Worm (Caenorhabditis elegans): ENCODE data around the gene tag-18.

Gene tag-18

DNA sequence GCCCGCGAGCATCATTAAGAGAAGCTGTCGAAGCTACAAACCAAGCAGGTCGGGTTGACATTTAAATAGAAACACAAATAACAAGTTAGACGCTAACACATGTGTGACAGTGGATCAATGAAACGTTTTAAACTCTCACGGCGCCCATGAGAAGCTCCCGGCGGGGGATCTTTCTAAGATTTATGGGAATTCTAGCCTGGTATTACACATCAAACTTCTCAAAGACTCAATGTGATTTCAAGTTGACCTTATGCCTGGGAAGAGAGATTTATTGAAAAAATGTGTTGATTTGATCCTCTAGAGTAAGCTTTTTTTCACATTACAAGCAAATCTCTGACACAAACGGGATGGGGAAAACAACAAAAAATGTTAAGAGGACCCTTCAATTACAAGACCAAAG, 24.1 kb downstream of the tag-18 start (continued):
- no peak for TF ChIP-seq hlh-17 (GFP tag; optimal IDR thresholded peaks at IDR 0.05; ENCODE audit: borderline replicate concordance)
- no peak for TF ChIP-seq unc-130 (tag; optimal IDR thresholded peaks at IDR 0.05)
- TF ChIP-seq vab-15 (tag; optimal IDR thresholded peaks at IDR 0.05), result no peak

DNA sequence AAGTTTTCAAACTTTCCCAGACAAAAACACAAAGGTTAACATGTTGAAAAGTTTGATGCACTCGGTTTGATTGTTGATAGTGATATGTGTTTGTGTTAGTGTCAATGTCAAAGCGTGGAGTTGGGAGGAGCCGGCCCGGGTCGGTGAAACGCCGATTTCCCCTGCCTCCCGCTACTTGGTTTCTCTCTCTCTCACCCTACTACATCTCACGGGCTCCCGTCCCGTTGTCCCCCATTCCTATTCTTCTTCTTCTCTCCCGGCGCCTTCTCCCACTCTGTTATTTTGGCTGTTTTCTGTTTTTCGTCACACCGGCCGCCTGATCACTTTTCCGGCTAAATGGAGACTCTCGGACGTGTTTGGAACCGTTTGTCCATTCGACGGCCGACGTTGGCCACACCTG, 27.5 kb downstream of the tag-18 start:
- TF ChIP-seq ceh-88 (GFP tag; IDR thresholded peaks at IDR 0.05) (no peak), lin-14 (GFP tag; optimal IDR thresholded peaks at IDR 0.05) (peak; percentile 37), nhr-47 (tag; optimal IDR thresholded peaks at IDR 0.05) (no peak), irx-1 (tag; optimal IDR thresholded peaks at IDR 0.05) (no peak), nhr-11 (tag; optimal IDR thresholded peaks at IDR 0.05) (no peak), egl-13 (tag; optimal IDR thresholded peaks at IDR 0.05) (no peak), fkh-4 (tag; optimal IDR thresholded peaks at IDR 0.05; ENCODE audit: borderline replicate concordance) (no peak), nhr-12 (tag; optimal IDR thresholded peaks at IDR 0.05) (no peak), nhr-71 (tag; optimal IDR thresholded peaks at IDR 0.05) (peak; percentile 61), fkh-8 (tag; optimal IDR thresholded peaks at IDR 0.05) (no peak), xbp-1 (tag; optimal IDR thresholded peaks at IDR 0.05) (no peak), rnt-1 (tag; optimal IDR thresholded peaks at IDR 0.05) (peak; percentile 68), alr-1 (tag; optimal IDR thresholded peaks at IDR 0.05; ENCODE audit: borderline replicate concordance) (no peak), swsn-7 (tag; optimal IDR thresholded peaks at IDR 0.05) (no peak), hpl-2 (GFP tag; optimal IDR thresholded peaks at IDR 0.05) (no peak), snu-23 (GFP tag; optimal IDR thresholded peaks at IDR 0.05) (peak; percentile 17), ets-5 (GFP tag; IDR thresholded peaks at IDR 0.05) (no peak), fkh-10 (GFP tag; optimal IDR thresholded peaks at IDR 0.05) (no peak), efl-1 (optimal IDR thresholded peaks at IDR 0.05) (no peak), efl-1 (GFP tag; optimal IDR thresholded peaks at IDR 0.05 in 1 of 2) (no peak), dsc-1 (tag; optimal IDR thresholded peaks at IDR 0.05) (peak; percentile 31), skn-1 (tag; optimal IDR thresholded peaks at IDR 0.05) (no peak), C04F5.9 (tag; optimal IDR thresholded peaks at IDR 0.05) (no peak)

DNA sequence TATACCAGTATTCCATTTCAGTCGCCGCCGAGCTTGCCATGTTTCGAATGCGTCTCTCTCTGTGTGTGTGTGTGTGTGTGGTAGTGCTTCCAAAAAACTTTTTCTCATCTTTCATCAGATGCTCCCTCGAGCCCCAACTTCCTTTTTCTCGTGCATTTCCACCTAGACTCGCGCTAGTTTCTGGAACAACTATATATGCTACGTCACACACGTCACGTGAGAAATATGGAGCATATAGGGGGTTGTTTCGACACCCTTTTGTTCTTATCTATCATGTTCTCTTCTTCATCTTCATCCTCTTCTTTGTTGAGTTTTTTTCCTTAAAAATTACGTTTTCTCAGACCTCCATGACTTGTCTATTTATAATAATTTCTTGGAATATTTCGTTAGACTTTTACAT, 28.5 kb downstream of the tag-18 start:
- TF ChIP-seq irx-1 (tag; optimal IDR thresholded peaks at IDR 0.05), result no peak
- TF ChIP-seq unc-86 (tag; optimal IDR thresholded peaks at IDR 0.05), result peak; percentile 24
- no peak for TF ChIP-seq nhr-84 (tag; optimal IDR thresholded peaks at IDR 0.05)
- no peak for TF ChIP-seq elt-3 (tag; optimal IDR thresholded peaks at IDR 0.05)
- TF ChIP-seq nhr-85 (tag), result no peak
- no peak for TF ChIP-seq fkh-10 (GFP tag; optimal IDR thresholded peaks at IDR 0.05)
- no peak for TF ChIP-seq tbx-2 (tag; optimal IDR thresholded peaks at IDR 0.05)
- peak; percentile 43 for TF ChIP-seq fkh-8 (tag; optimal IDR thresholded peaks at IDR 0.05)
- peak; percentile 39 for TF ChIP-seq nhr-71 (tag; optimal IDR thresholded peaks at IDR 0.05)
- no peak for TF ChIP-seq hpl-2 (GFP tag; optimal IDR thresholded peaks at IDR 0.05)
- TF ChIP-seq isw-1 (GFP tag; IDR thresholded peaks at IDR 0.05), result no peak
- no peak for TF ChIP-seq snu-23 (GFP tag; optimal IDR thresholded peaks at IDR 0.05)
- no peak for TF ChIP-seq Y116A8C.19 (tag; optimal IDR thresholded peaks at IDR 0.05; ENCODE audit: borderline replicate concordance)
- no peak for TF ChIP-seq nhr-19 (GFP tag; conservative IDR thresholded peaks at IDR 0.05)
- no peak for TF ChIP-seq sup-37 (GFP tag; optimal IDR thresholded peaks at IDR 0.05)
- no peak for TF ChIP-seq dpl-1 (GFP tag; optimal IDR thresholded peaks at IDR 0.05)
- no peak for TF ChIP-seq xbp-1 (tag; optimal IDR thresholded peaks at IDR 0.05)
- no peak for TF ChIP-seq zip-4 (GFP tag; optimal IDR thresholded peaks at IDR 0.05)
- TF ChIP-seq mef-2 (tag; optimal IDR thresholded peaks at IDR 0.05), result no peak
- no peak for TF ChIP-seq lsy-2 (tag; optimal IDR thresholded peaks at IDR 0.05)
- TF ChIP-seq sox-4 (tag; optimal IDR thresholded peaks at IDR 0.05), result no peak
- TF ChIP-seq ceh-88 (GFP tag; IDR thresholded peaks at IDR 0.05), result no peak
- TF ChIP-seq rnt-1 (tag; optimal IDR thresholded peaks at IDR 0.05), result peak; percentile 1
- TF ChIP-seq ets-5 (GFP tag; IDR thresholded peaks at IDR 0.05), result no peak
- TF ChIP-seq ceh-90 (tag; optimal IDR thresholded peaks at IDR 0.05), result no peak
- TF ChIP-seq C16A3.4 (tag; optimal IDR thresholded peaks at IDR 0.05), result no peak
- no peak for TF ChIP-seq blmp-1 (tag; optimal IDR thresholded peaks at IDR 0.05)
- no peak for TF ChIP-seq ama-1 (optimal IDR thresholded peaks at IDR 0.05)
- TF ChIP-seq nhr-12 (tag; optimal IDR thresholded peaks at IDR 0.05), result no peak
- TF ChIP-seq ztf-11 (tag; optimal IDR thresholded peaks at IDR 0.05), result no peak
- TF ChIP-seq efl-1 (optimal IDR thresholded peaks at IDR 0.05), result no peak
- TF ChIP-seq efl-1 (GFP tag; optimal IDR thresholded peaks at IDR 0.05 in 1 of 2), result no peak
- no peak for TF ChIP-seq nhr-90 (tag; optimal IDR thresholded peaks at IDR 0.05; ENCODE audit: poor library complexity)
- TF ChIP-seq elt-2 (tag; optimal IDR thresholded peaks at IDR 0.05), result no peak
- peak; percentile 47 for TF ChIP-seq lin-14 (GFP tag; optimal IDR thresholded peaks at IDR 0.05)
- TF ChIP-seq efl-3 (GFP tag; optimal IDR thresholded peaks at IDR 0.05), result no peak
- TF ChIP-seq alr-1 (tag; optimal IDR thresholded peaks at IDR 0.05; ENCODE audit: borderline replicate concordance), result no peak

All from whole organism, L1 larva.